Fruit fly (Drosophila melanogaster) whole organism, prepupa: ENCODE data around the gene CG14321.
A peak's percentile ranks its signal among the peaks of the same experiment; 100 is the strongest.

Experiments
- Blimp-1 ChIP-seq: fragments of 200-800 bp; sonication (Bioruptor generic); optimal IDR thresholded peaks from 3 replicates; lab custom pipeline; 2017; ENCODE audit warnings: missing biosample characterization, missing genetic modification characterization, mild to moderate bottlenecking, moderate library complexity, missing genetic modification reagents
- CG11294 ChIP-seq: fragments of 200-800 bp; sonication (Bioruptor generic); IDR thresholded peaks from 2 replicates; pipeline ENCODE4 v1.3.6; 2022; ENCODE audit warnings: missing biosample characterization, missing genetic modification characterization
- CG11762 ChIP-seq: fragments of 200-800 bp; sonication (Bioruptor generic); optimal IDR thresholded peaks from 3 replicates; lab custom pipeline; 2016; ENCODE audit warnings: missing biosample characterization, missing genetic modification characterization; ENCODE audit not compliant: insufficient read depth
- CG34406 ChIP-seq: fragments of 200-800 bp; sonication (Bioruptor generic); optimal IDR thresholded peaks from 3 replicates; lab custom pipeline; 2016; ENCODE audit warnings: missing biosample characterization, missing genetic modification characterization
- CG3919 ChIP-seq: fragments of 200-800 bp; sonication (Bioruptor generic); optimal IDR thresholded peaks from 3 replicates; lab custom pipeline; 2016; ENCODE audit warnings: missing biosample characterization, missing genetic modification characterization
- CG6163 ChIP-seq: fragments of 200-800 bp; sonication (Bioruptor generic); IDR thresholded peaks from 3 replicates; pipeline ENCODE4 v1.3.6; 2022; ENCODE audit warnings: missing biosample characterization, missing genetic modification characterization
- CG8119 ChIP-seq: fragments of 200-800 bp; sonication (Bioruptor generic); IDR thresholded peaks from 3 replicates; pipeline ENCODE4 v1.3.6; 2022; ENCODE audit warnings: missing biosample characterization, missing genetic modification characterization
- Eip75B ChIP-seq: fragments of 200-800 bp; sonication (Bioruptor generic); optimal IDR thresholded peaks from 3 replicates; lab custom pipeline; 2016; ENCODE audit warnings: missing biosample characterization, missing genetic modification characterization
- Gug ChIP-seq: fragments of 200-800 bp; sonication (Bioruptor generic); IDR thresholded peaks from 2 replicates; pipeline ENCODE4 v1.3.6; 2022; ENCODE audit warnings: missing biosample characterization, missing genetic modification characterization
- Lpt ChIP-seq: fragments of 200-800 bp; sonication (Bioruptor generic); optimal IDR thresholded peaks from 3 replicates; lab custom pipeline; 2016; ENCODE audit warnings: missing biosample characterization, missing genetic modification characterization
- dsx ChIP-seq: fragments of 200-800 bp; optimal IDR thresholded peaks from 3 replicates; lab custom pipeline; 2019; ENCODE audit warnings: missing biosample characterization, mild to moderate bottlenecking, missing genetic modification characterization, moderate library complexity; ENCODE audit not compliant: poor library complexity, severe bottlenecking
- spab ChIP-seq: fragments of 200-800 bp; sonication (Bioruptor generic); optimal IDR thresholded peaks from 2 replicates; lab custom pipeline; 2017; ENCODE audit warnings: missing biosample characterization, mild to moderate bottlenecking, missing genetic modification characterization, missing genetic modification reagents
- ss ChIP-seq, 2 experiments: fragments of 200-800 bp; sonication (Bioruptor generic); optimal IDR thresholded peaks; 2 replicates in 1 of 2; 3 replicates in 1 of 2; lab custom pipeline; 2017 to 2018; ENCODE audit warnings: mild to moderate bottlenecking in 2 of 2, missing biosample characterization in 2 of 2, missing genetic modification characterization in 2 of 2, moderate library complexity in 1 of 2

DNA sequence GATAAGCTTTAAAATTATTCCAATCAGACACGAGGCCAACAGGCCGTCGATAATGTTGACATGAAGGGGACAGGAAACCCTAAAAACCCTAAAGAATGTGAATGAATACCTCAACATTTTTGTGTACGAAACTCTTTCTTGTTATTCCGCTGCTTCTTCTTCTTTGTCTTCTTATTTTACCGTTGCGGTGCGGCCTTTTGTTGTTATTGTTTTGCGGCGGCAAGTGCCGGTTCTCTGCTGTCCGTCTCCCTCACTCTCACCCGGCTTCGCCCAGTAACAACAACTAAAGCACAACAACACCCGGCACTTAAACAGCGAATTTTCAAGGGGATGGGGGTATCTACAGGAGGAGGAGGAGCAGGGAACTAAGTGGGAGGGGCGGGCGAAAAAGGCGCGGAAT, 19.0 kb upstream of the CG14321 start:
- TF ChIP-seq dsx (GFP tag; lab: Kevin White, UChicago): peak; percentile 35
- no peak for TF ChIP-seq CG6163 (GFP tag; lab: Robert Waterston, UW)
- TF ChIP-seq CG34406: no peak
- no peak for TF ChIP-seq Blimp-1 (GFP tag; lab: Kevin White, UChicago)
- TF ChIP-seq CG11762 (GFP tag; lab: Kevin White, UChicago): no peak
- TF ChIP-seq Lpt (GFP tag; lab: Kevin White, UChicago): no peak
- no peak for TF ChIP-seq Eip75B (GFP tag; lab: Kevin White, UChicago)
- TF ChIP-seq CG11294 (GFP tag; lab: Robert Waterston, UW): no peak
- no peak for TF ChIP-seq CG3919
- no peak for TF ChIP-seq spab (GFP tag; lab: Kevin White, UChicago)
- TF ChIP-seq CG8119 (GFP tag; lab: Robert Waterston, UW): no peak
- TF ChIP-seq ss (GFP tag; optimal IDR thresholded peaks at IDR 0.05; lab: Kevin White, UChicago): no peak
- TF ChIP-seq Gug: no peak
